Fruit fly (Drosophila melanogaster) whole organism, wandering third instar larva: ENCODE measurements around the gene wb.

Source experiments
- Abd-B ChIP-seq: fragments of >200 bp; optimal IDR thresholded peaks from 2 replicates; lab custom pipeline; 2017; ENCODE audit warnings: missing biosample characterization, missing genetic modification characterization
- CG32264 ChIP-seq: fragments of 200-800 bp; sonication (Bioruptor generic); optimal IDR thresholded peaks from 2 replicates; lab custom pipeline; 2016; ENCODE audit warnings: missing biosample characterization, missing genetic modification characterization
- CG9705 ChIP-seq: fragments of 200-800 bp; sonication (Bioruptor generic); optimal IDR thresholded peaks from 2 replicates; lab custom pipeline; 2018; ENCODE audit warnings: missing biosample characterization, mild to moderate bottlenecking, missing genetic modification characterization
- CrebA ChIP-seq: fragments of 200-800 bp; sonication (Bioruptor generic); optimal IDR thresholded peaks from 2 replicates; lab custom pipeline; 2016; ENCODE audit warnings: missing biosample characterization, mild to moderate bottlenecking, missing genetic modification characterization, borderline replicate concordance
- Dfd ChIP-seq: fragments of >200 bp; optimal IDR thresholded peaks from 2 replicates; lab custom pipeline; 2017; ENCODE audit warnings: missing biosample characterization, missing genetic modification characterization
- Dif ChIP-seq: fragments of 200-275, 200-300 bp; sonication (Bioruptor generic); optimal IDR thresholded peaks from 2 replicates; lab custom pipeline; 2018; ENCODE audit warnings: missing biosample characterization, missing genetic modification characterization; ENCODE audit not compliant: partially characterized antibody
- GATAd ChIP-seq: sonication (Bioruptor generic); optimal IDR thresholded peaks from 2 replicates; lab custom pipeline; 2016; ENCODE audit warnings: missing biosample characterization, missing genetic modification characterization
- HLH106 ChIP-seq: fragments of 200-800 bp; optimal IDR thresholded peaks from 3 replicates; lab custom pipeline; 2019; ENCODE audit warnings: missing biosample characterization, mild to moderate bottlenecking, missing genetic modification characterization, moderate library complexity
- Hnf4 ChIP-seq: fragments of 200-800 bp; sonication (Bioruptor generic); optimal IDR thresholded peaks from 2 replicates; lab custom pipeline; 2016; ENCODE audit warnings: missing biosample characterization, mild to moderate bottlenecking, missing genetic modification characterization
- Hr78 ChIP-seq: fragments of >200 bp; optimal IDR thresholded peaks from 2 replicates; lab custom pipeline; 2017; ENCODE audit warnings: missing biosample characterization, missing genetic modification characterization
- Hr83 ChIP-seq: fragments of 200-300 bp; sonication (Bioruptor generic); optimal IDR thresholded peaks from 2 replicates; lab custom pipeline; 2016; ENCODE audit warnings: missing biosample characterization, mild to moderate bottlenecking, missing genetic modification characterization, moderate library complexity; ENCODE audit not compliant: poor library complexity, severe bottlenecking
- Jra ChIP-seq: sonication (Bioruptor generic); optimal IDR thresholded peaks from 2 replicates; lab custom pipeline; 2016; ENCODE audit warnings: missing biosample characterization, missing genetic modification characterization
- Mio ChIP-seq: sonication (Bioruptor generic); optimal IDR thresholded peaks from 2 replicates; lab custom pipeline; 2016; ENCODE audit warnings: missing biosample characterization, missing genetic modification characterization
- Myc ChIP-seq: fragments of >200 bp; optimal IDR thresholded peaks from 2 replicates; lab custom pipeline; 2017
- N ChIP-seq: fragments of >200 bp; optimal IDR thresholded peaks from 2 replicates; lab custom pipeline; 2018; ENCODE audit warnings: missing biosample characterization, missing external identifiers, missing genetic modification characterization
- OdsH ChIP-seq: fragments of 200-800 bp; sonication (Bioruptor generic); optimal IDR thresholded peaks from 2 replicates; lab custom pipeline; 2016; ENCODE audit warnings: missing biosample characterization, mild to moderate bottlenecking, missing genetic modification characterization
- Rel ChIP-seq, 2 experiments: fragments of 200-800 bp; sonication (Bioruptor generic) in 1 of 2; optimal IDR thresholded peaks; 2 replicates in 1 of 2; 3 replicates in 1 of 2; lab custom pipeline; 2016 to 2019; ENCODE audit warnings: mild to moderate bottlenecking in 2 of 2, missing biosample characterization in 2 of 2, missing genetic modification characterization in 2 of 2, moderate library complexity in 1 of 2
- Sp1 ChIP-seq: fragments of 200-800 bp; sonication (Bioruptor generic); optimal IDR thresholded peaks from 3 replicates; lab custom pipeline; 2019; ENCODE audit warnings: missing biosample characterization, mild to moderate bottlenecking, missing genetic modification characterization, moderate library complexity
- Vsx2 ChIP-seq: fragments of 200-300, 225-300 bp; sonication (Bioruptor generic); optimal IDR thresholded peaks from 2 replicates; lab custom pipeline; 2018; ENCODE audit warnings: missing biosample characterization, missing genetic modification characterization; ENCODE audit not compliant: partially characterized antibody
- br ChIP-seq: fragments of 200-800 bp; sonication (Bioruptor generic); optimal IDR thresholded peaks from 2 replicates; lab custom pipeline; 2016; ENCODE audit warnings: missing biosample characterization, missing genetic modification characterization
- brk ChIP-seq: fragments of 200-800 bp; sonication (Bioruptor generic); optimal IDR thresholded peaks from 2 replicates; lab custom pipeline; 2016; ENCODE audit warnings: missing biosample characterization, mild to moderate bottlenecking, missing genetic modification characterization
- dl ChIP-seq, 2 experiments: fragments of 175-275, 200-275 bp in 1 of 2; fragments of 200-275 bp in 1 of 2; sonication (Bioruptor generic); optimal IDR thresholded peaks; lab custom pipeline; 2018; ENCODE audit warnings: mild to moderate bottlenecking in 2 of 2, missing biosample characterization in 2 of 2, missing genetic modification characterization in 2 of 2, moderate library complexity in 2 of 2; ENCODE audit not compliant: partially characterized antibody in 2 of 2, insufficient read depth in 1 of 2
- dmrt93B ChIP-seq: fragments of 200-800 bp; sonication (Bioruptor generic); optimal IDR thresholded peaks from 2 replicates; lab custom pipeline; 2018; ENCODE audit warnings: missing biosample characterization, mild to moderate bottlenecking, missing genetic modification characterization
- dsf ChIP-seq: sonication (Bioruptor generic); optimal IDR thresholded peaks from 2 replicates; lab custom pipeline; 2016; ENCODE audit warnings: missing biosample characterization, missing genetic modification characterization, borderline replicate concordance
- ey ChIP-seq: fragments of 200-800 bp; sonication (Bioruptor generic); optimal IDR thresholded peaks from 2 replicates; lab custom pipeline; 2016; ENCODE audit warnings: missing biosample characterization, missing genetic modification characterization
- foxo ChIP-seq, 2 experiments: fragments of 200-800 bp; sonication (Bioruptor generic); optimal IDR thresholded peaks; 2 replicates in 1 of 2; 3 replicates in 1 of 2; lab custom pipeline; 2016 to 2017; ENCODE audit warnings: missing biosample characterization in 2 of 2, missing genetic modification characterization in 2 of 2
- fru ChIP-seq: fragments of 200-800 bp; sonication (Bioruptor generic); optimal IDR thresholded peaks from 3 replicates; lab custom pipeline; 2016; ENCODE audit warnings: missing biosample characterization, mild to moderate bottlenecking, missing genetic modification characterization
- h ChIP-seq: fragments of 200-800 bp; sonication (Bioruptor generic); optimal IDR thresholded peaks from 3 replicates; lab custom pipeline; 2016; ENCODE audit warnings: missing biosample characterization, mild to moderate bottlenecking, missing genetic modification characterization
- jim ChIP-seq: fragments of 175-275, 200-325 bp; sonication (Bioruptor generic); optimal IDR thresholded peaks from 2 replicates; lab custom pipeline; 2016; ENCODE audit warnings: missing biosample characterization, mild to moderate bottlenecking, missing genetic modification characterization
- lola ChIP-seq: fragments of >200 bp; optimal IDR thresholded peaks from 2 replicates; lab custom pipeline; 2017; ENCODE audit warnings: missing biosample characterization, missing genetic modification characterization
- pan ChIP-seq: fragments of >200 bp; optimal IDR thresholded peaks from 2 replicates; lab custom pipeline; 2017
- psq ChIP-seq: fragments of 200-800 bp; sonication (Bioruptor generic); optimal IDR thresholded peaks from 3 replicates; lab custom pipeline; 2017; ENCODE audit warnings: missing biosample characterization, mild to moderate bottlenecking, missing genetic modification characterization, moderate library complexity
- rgr ChIP-seq: fragments of 200-800 bp; sonication (Bioruptor generic); optimal IDR thresholded peaks from 3 replicates; lab custom pipeline; 2016; ENCODE audit warnings: missing biosample characterization, mild to moderate bottlenecking, missing genetic modification characterization
- sage ChIP-seq: fragments of 200-800 bp; sonication (Bioruptor generic); optimal IDR thresholded peaks from 2 replicates; lab custom pipeline; 2016; ENCODE audit warnings: missing biosample characterization, mild to moderate bottlenecking, missing genetic modification characterization
- sv ChIP-seq: fragments of 200-800 bp; sonication (Bioruptor generic); optimal IDR thresholded peaks from 3 replicates; lab custom pipeline; 2016; ENCODE audit warnings: missing biosample characterization, missing genetic modification characterization
- tai ChIP-seq: sonication (Bioruptor generic); optimal IDR thresholded peaks from 2 replicates; lab custom pipeline; 2016; ENCODE audit warnings: missing biosample characterization, missing genetic modification characterization
- usp ChIP-seq: fragments of >200 bp; optimal IDR thresholded peaks from 2 replicates; lab custom pipeline; 2017; ENCODE audit warnings: missing biosample characterization, missing genetic modification characterization
- woc ChIP-seq: sonication (Bioruptor generic); optimal IDR thresholded peaks from 2 replicates; lab custom pipeline; 2016; ENCODE audit warnings: missing biosample characterization, mild to moderate bottlenecking, missing genetic modification characterization

wb gene

DNA sequence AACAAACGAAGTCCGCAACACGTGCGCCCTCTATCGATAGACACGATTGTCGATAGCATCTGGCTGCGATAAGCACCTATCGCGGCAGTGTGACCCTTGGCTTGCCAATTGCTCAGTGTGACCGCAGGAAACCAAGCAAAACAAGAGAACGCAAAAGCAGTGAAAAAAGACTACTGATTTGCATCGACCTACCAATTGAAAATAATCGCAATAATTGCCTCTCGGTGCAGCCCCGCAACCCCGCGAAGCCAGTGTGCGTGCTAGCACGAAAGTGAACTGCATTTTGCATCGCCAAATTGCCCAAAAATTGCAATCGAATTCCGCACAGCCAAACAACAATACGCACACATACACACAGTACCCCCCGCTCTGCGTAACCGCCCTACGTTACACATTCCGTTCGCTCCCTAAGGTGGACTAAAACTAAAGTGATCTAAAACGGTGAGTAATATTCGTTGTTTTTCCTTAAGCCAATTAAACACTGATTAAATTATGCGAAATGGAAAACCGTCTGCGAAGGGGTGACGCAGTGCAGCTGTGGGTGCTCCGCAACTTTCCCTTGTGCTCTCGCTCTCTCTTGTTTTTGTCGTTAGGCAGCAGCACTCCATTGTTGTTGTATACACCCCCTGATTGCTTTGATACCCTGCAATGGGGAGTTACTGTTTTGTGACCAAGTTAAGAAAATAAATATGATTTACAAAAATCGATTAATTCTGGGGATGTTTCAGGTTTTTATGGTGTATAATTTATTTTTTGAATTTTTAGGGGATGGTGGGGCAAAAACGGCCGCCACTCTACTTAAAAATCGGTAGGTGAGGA is 92.4 kb downstream of the wb start, which contains the start of gene Rab14:
Gene Rab14 (plus strand): TSS at position 113 of the 819 bp plus-strand sequence.
- TF ChIP-seq Jra (GFP tag; lab: Kevin White, UChicago) = peak; percentile 60
- TF ChIP-seq woc (GFP tag; lab: Kevin White, UChicago) = peak; percentile 62
- TF ChIP-seq Abd-B = no peak
- no peak for TF ChIP-seq Dif (GFP tag; lab: Kevin White, UChicago)
- TF ChIP-seq brk (GFP tag; lab: Kevin White, UChicago) = no peak
- peak; percentile 20 for TF ChIP-seq CG32264
- TF ChIP-seq rgr (GFP tag; lab: Kevin White, UChicago) = peak; percentile 87
- TF ChIP-seq dmrt93B (GFP tag; lab: Kevin White, UChicago) = peak; percentile 42
- no peak for TF ChIP-seq Dfd (GFP tag; lab: Kevin White, UChicago)
- TF ChIP-seq Mio (GFP tag; lab: Kevin White, UChicago) = no peak
- peak; percentile 50 for TF ChIP-seq Myc
- no peak for TF ChIP-seq CrebA (GFP tag; lab: Kevin White, UChicago)
- no peak for TF ChIP-seq N (GFP tag; lab: Kevin White, UChicago)
- no peak for TF ChIP-seq tai
- peak; percentile 79 for TF ChIP-seq Sp1 (GFP tag; lab: Kevin White, UChicago)
- TF ChIP-seq Vsx2 (GFP tag; lab: Kevin White, UChicago) = no peak
- no peak for TF ChIP-seq usp (GFP tag; lab: Kevin White, UChicago)
- peak; percentile 73 for TF ChIP-seq OdsH (GFP tag; lab: Kevin White, UChicago)
- no peak for TF ChIP-seq dl (GFP tag; optimal IDR thresholded peaks at IDR 0.05; lab: Kevin White, UChicago; ENCODE audit: insufficient read depth in 1 of 2, partially characterized antibody in 2 of 2)
- TF ChIP-seq pan (lab: Kevin White, UChicago) = no peak
- peak; percentile 77 for TF ChIP-seq ey (GFP tag; lab: Kevin White, UChicago)
- no peak for TF ChIP-seq Rel (GFP tag; optimal IDR thresholded peaks at IDR 0.05; lab: Kevin White, UChicago)
- peak; percentile 16 for TF ChIP-seq Rel (tag; optimal IDR thresholded peaks at IDR 0.05; lab: Kevin White, UChicago)
- no peak for TF ChIP-seq GATAd (GFP tag; lab: Kevin White, UChicago)
- peak; percentile 73 for TF ChIP-seq HLH106
- peak; percentile 37 for TF ChIP-seq sv (GFP tag; lab: Kevin White, UChicago)
- TF ChIP-seq lola (GFP tag; lab: Kevin White, UChicago) = no peak
- TF ChIP-seq jim (GFP tag; lab: Kevin White, UChicago) = no peak
- no peak for TF ChIP-seq dsf (GFP tag; lab: Kevin White, UChicago)
- peak; percentile 84 for TF ChIP-seq fru (GFP tag; lab: Kevin White, UChicago)
- TF ChIP-seq Hr78 = no peak
- TF ChIP-seq Hr83 (GFP tag; lab: Kevin White, UChicago) = peak; percentile 20
- no peak for TF ChIP-seq CG9705
- peak; percentile 76 for TF ChIP-seq br (GFP tag; lab: Kevin White, UChicago)
- no peak for TF ChIP-seq Hnf4
- TF ChIP-seq sage (GFP tag; lab: Kevin White, UChicago) = peak; percentile 65
- TF ChIP-seq foxo (GFP tag; optimal IDR thresholded peaks at IDR 0.05; lab: Kevin White, UChicago) = peak; percentile 36 to 83
- TF ChIP-seq psq (GFP tag; lab: Kevin White, UChicago) = peak; percentile 66
- TF ChIP-seq h = peak; percentile 69

dm6 chr2L:14355852-14356174 is 93.0 kb downstream of the wb start:
- TF ChIP-seq ey (GFP tag; lab: Kevin White, UChicago) (no peak), h (no peak), fru (GFP tag; lab: Kevin White, UChicago) (peak; percentile 24)
